Fruit fly (Drosophila melanogaster) whole organism, embryonic: ENCODE measurements around the gene CG32061.

Experiments
- CG31224 ChIP-seq: fragments of 200-800 bp; sonication (Bioruptor generic); IDR thresholded peaks from 2 replicates; pipeline ENCODE4 v1.3.6; 2022; ENCODE audit warnings: missing biosample characterization, missing genetic modification characterization
- CG6175 ChIP-seq: fragments of 200-800 bp; sonication (Bioruptor generic); IDR thresholded peaks from 3 replicates; pipeline ENCODE4 v1.3.6; 2022; ENCODE audit warnings: missing biosample characterization, missing genetic modification characterization
- CG6765 ChIP-seq: fragments of 200-800 bp; sonication (Bioruptor generic); optimal IDR thresholded peaks from 3 replicates; lab custom pipeline; 2017; ENCODE audit warnings: missing biosample characterization, mild to moderate bottlenecking, missing genetic modification characterization
- CG8290 ChIP-seq, 3 experiments: fragments of 200-800 bp; sonication (Bioruptor generic); optimal IDR thresholded peaks; 2 replicates each; lab custom pipeline; 2016 to 2019; ENCODE audit warnings: missing biosample characterization in 3 of 3, missing genetic modification characterization in 3 of 3, mild to moderate bottlenecking in 2 of 3, moderate library complexity in 1 of 3
- pan ChIP-seq, 4 experiments: fragments of >200 bp in 3 of 4; fragments of 200-800 bp in 1 of 4; sonication (Bioruptor generic) in 1 of 4; optimal IDR thresholded peaks in 3 of 4; IDR thresholded peaks in 1 of 4; 2 replicates each; pipeline versions ENCODE4 v1.3.6 to Lab custom; 2017 to 2022; ENCODE audit warnings: missing biosample characterization in 2 of 4, missing genetic modification characterization in 2 of 4, mixed read lengths in 1 of 4

DNA sequence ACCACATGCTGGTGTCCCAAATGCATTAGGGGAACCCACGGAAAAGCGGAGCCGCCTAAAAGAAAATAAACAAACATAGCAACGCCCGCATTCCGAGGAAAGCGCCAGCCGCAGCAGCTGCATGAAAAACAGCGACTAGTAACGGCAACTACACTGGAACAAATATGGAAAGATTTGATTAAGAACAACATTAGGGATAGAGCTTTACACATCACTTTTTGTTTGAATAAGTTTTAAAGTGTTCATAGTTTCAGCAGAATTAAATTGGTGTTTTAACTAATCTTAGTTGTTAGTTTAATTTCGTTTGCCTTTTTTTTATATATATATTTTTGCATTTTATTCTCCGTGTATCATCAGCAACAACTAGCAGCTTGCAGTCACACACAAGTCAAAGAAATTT is 35.6 kb upstream of the CG32061 start:
- no peak for TF ChIP-seq CG31224
- no peak for TF ChIP-seq pan (optimal IDR thresholded peaks at IDR 0.05; lab: Kevin White, UChicago)
- no peak for TF ChIP-seq pan (GFP tag; optimal IDR thresholded peaks at IDR 0.05 in 1 of 2, IDR thresholded peaks at IDR 0.05 in 1 of 2)
- no peak for TF ChIP-seq CG6765 (GFP tag; lab: Kevin White, UChicago)
- TF ChIP-seq CG8290 (GFP tag; optimal IDR thresholded peaks at IDR 0.05; lab: Kevin White, UChicago): no peak
- TF ChIP-seq CG8290 (tag; optimal IDR thresholded peaks at IDR 0.05; lab: Kevin White, UChicago): no peak
- no peak for TF ChIP-seq CG6175 (GFP tag; lab: Robert Waterston, UW)
